Worm (Caenorhabditis elegans) whole organism, L2 larva: ENCODE data around the gene math-23.

Experiments used
- C34F6.9 ChIP-seq: fragments of 150-350 bp; optimal IDR thresholded peaks from 2 replicates; lab custom pipeline; 2014; ENCODE audit warnings: missing biosample characterization, missing genetic modification characterization
- F13H6.1 ChIP-seq: sonication (generic microtip); optimal IDR thresholded peaks from 2 replicates; lab custom pipeline; 2016; ENCODE audit warnings: missing genetic modification characterization, missing compliant biosample characterization
- R02D3.7 ChIP-seq: fragments of 150-350 bp; optimal IDR thresholded peaks from 2 replicates; lab custom pipeline; 2014; ENCODE audit warnings: missing biosample characterization, missing genetic modification characterization
- Y55F3AM.14 ChIP-seq: fragments of 200-800 bp; sonication (Bioruptor generic); optimal IDR thresholded peaks from 2 replicates; lab custom pipeline; 2018; ENCODE audit warnings: mild to moderate bottlenecking, missing genetic modification characterization, missing compliant biosample characterization
- ZK546.5 ChIP-seq: sonication (generic microtip); optimal IDR thresholded peaks from 2 replicates; lab custom pipeline; 2017; ENCODE audit warnings: missing biosample characterization, missing genetic modification characterization
- alr-1 ChIP-seq: fragments of 150-350 bp; optimal IDR thresholded peaks from 2 replicates; lab custom pipeline; 2014; ENCODE audit warnings: missing biosample characterization, missing genetic modification characterization
- aly-2 ChIP-seq: fragments of 150-350 bp; optimal IDR thresholded peaks from 2 replicates; lab custom pipeline; 2014; ENCODE audit warnings: missing biosample characterization, missing genetic modification characterization
- ama-1 ChIP-seq: fragments of 150-350 bp; optimal IDR thresholded peaks from 2 replicates; lab custom pipeline; 2018; ENCODE audit warnings: inconsistent platforms
- blmp-1 ChIP-seq: sonication (generic microtip); optimal IDR thresholded peaks from 2 replicates; lab custom pipeline; 2017; ENCODE audit warnings: missing genetic modification characterization, mild to moderate bottlenecking, missing compliant biosample characterization, antibody characterized with exemption, moderate library complexity; ENCODE audit not compliant: insufficient read depth
- ceh-16 ChIP-seq: fragments of 150-350 bp; optimal IDR thresholded peaks from 2 replicates; lab custom pipeline; 2014; ENCODE audit warnings: missing biosample characterization, missing genetic modification characterization
- ceh-82 ChIP-seq: fragments of 150-350 bp; optimal IDR thresholded peaks from 2 replicates; lab custom pipeline; 2014; ENCODE audit warnings: missing biosample characterization, missing genetic modification characterization
- dmd-4 ChIP-seq: sonication (generic microtip); optimal IDR thresholded peaks from 2 replicates; lab custom pipeline; 2017; ENCODE audit warnings: missing biosample characterization, missing genetic modification characterization
- egl-27 ChIP-seq: sonication (generic microtip); optimal IDR thresholded peaks from 3 replicates; lab custom pipeline; 2017; ENCODE audit warnings: missing biosample characterization, missing genetic modification reagents, missing genetic modification characterization
- elt-1 ChIP-seq: fragments of 150-350 bp; optimal IDR thresholded peaks from 2 replicates; lab custom pipeline; 2014; ENCODE audit warnings: missing biosample characterization, missing genetic modification characterization
- elt-3 ChIP-seq: sonication (generic microtip); optimal IDR thresholded peaks from 2 replicates; lab custom pipeline; 2017; ENCODE audit warnings: missing biosample characterization, missing genetic modification characterization
- gmeb-1 ChIP-seq: fragments of 150-350 bp; optimal IDR thresholded peaks from 2 replicates; lab custom pipeline; 2014; ENCODE audit warnings: missing biosample characterization, missing genetic modification characterization
- lin-11 ChIP-seq: fragments of 150-350 bp; sonication (generic microtip); optimal IDR thresholded peaks from 2 replicates; lab custom pipeline; 2014; ENCODE audit warnings: missing biosample characterization, missing genetic modification characterization, inconsistent platforms, mixed read lengths
- lin-39 ChIP-seq: fragments of 150-350 bp; optimal IDR thresholded peaks from 2 replicates; lab custom pipeline; 2014; ENCODE audit warnings: missing biosample characterization, missing genetic modification reagents, missing genetic modification characterization
- mbf-1 ChIP-seq: sonication (generic microtip); optimal IDR thresholded peaks from 2 replicates; lab custom pipeline; 2017; ENCODE audit warnings: missing biosample characterization, missing genetic modification characterization
- mdl-1 ChIP-seq, 2 experiments: fragments of 150-350 bp in 1 of 2; sonication (generic microtip) in 1 of 2; optimal IDR thresholded peaks; 2 replicates each; lab custom pipeline; 2017; ENCODE audit warnings: missing biosample characterization in 2 of 2, missing genetic modification characterization in 2 of 2
- nhr-10 ChIP-seq: sonication (generic microtip); optimal IDR thresholded peaks from 2 replicates; lab custom pipeline; 2017; ENCODE audit warnings: missing biosample characterization, missing genetic modification characterization
- nhr-11 ChIP-seq: fragments of 150-350 bp; optimal IDR thresholded peaks from 2 replicates; lab custom pipeline; 2014; ENCODE audit warnings: missing biosample characterization, missing genetic modification characterization
- nhr-12 ChIP-seq: fragments of 150-350 bp; optimal IDR thresholded peaks from 2 replicates; lab custom pipeline; 2014; ENCODE audit warnings: missing biosample characterization, missing genetic modification characterization
- nhr-129 ChIP-seq: fragments of 150-350 bp; optimal IDR thresholded peaks from 2 replicates; lab custom pipeline; 2014; ENCODE audit warnings: missing biosample characterization, missing genetic modification characterization
- nhr-21 ChIP-seq: fragments of 150-350 bp; optimal IDR thresholded peaks from 2 replicates; lab custom pipeline; 2014; ENCODE audit warnings: missing biosample characterization, missing genetic modification characterization
- nhr-23 ChIP-seq: fragments of 150-350 bp; optimal IDR thresholded peaks from 2 replicates; lab custom pipeline; 2014; ENCODE audit warnings: missing biosample characterization, missing genetic modification reagents, missing genetic modification characterization
- nhr-6 ChIP-seq: fragments of 150-350 bp; optimal IDR thresholded peaks from 2 replicates; lab custom pipeline; 2014; ENCODE audit warnings: missing biosample characterization, missing genetic modification characterization
- nhr-77 ChIP-seq: fragments of 150-350 bp; optimal IDR thresholded peaks from 2 replicates; lab custom pipeline; 2014; ENCODE audit warnings: missing biosample characterization, missing genetic modification characterization
- peb-1 ChIP-seq: fragments of 150-350 bp; optimal IDR thresholded peaks from 2 replicates; lab custom pipeline; 2014; ENCODE audit warnings: missing biosample characterization, missing genetic modification characterization
- sem-4 ChIP-seq: fragments of 150-350 bp; optimal IDR thresholded peaks from 2 replicates; lab custom pipeline; 2014; ENCODE audit warnings: missing biosample characterization, missing genetic modification reagents, missing genetic modification characterization
- sma-3 ChIP-seq: sonication (generic microtip); optimal IDR thresholded peaks from 2 replicates; lab custom pipeline; 2016; ENCODE audit warnings: missing genetic modification reagents, missing genetic modification characterization, missing compliant biosample characterization
- sma-9 ChIP-seq, 2 experiments: fragments of 150-350 bp in 1 of 2; sonication (generic microtip) in 1 of 2; optimal IDR thresholded peaks; 2 replicates each; lab custom pipeline; 2014 to 2016; ENCODE audit warnings: missing genetic modification characterization in 2 of 2, mild to moderate bottlenecking in 1 of 2, missing biosample characterization in 1 of 2, missing compliant biosample characterization in 1 of 2, missing genetic modification reagents in 1 of 2, moderate library complexity in 1 of 2
- snpc-4 ChIP-seq: fragments of 150-350 bp; optimal IDR thresholded peaks from 2 replicates; lab custom pipeline; 2014; ENCODE audit warnings: missing biosample characterization, missing genetic modification characterization
- unc-39 ChIP-seq: fragments of 150-350 bp; optimal IDR thresholded peaks from 2 replicates; lab custom pipeline; 2014; ENCODE audit warnings: missing biosample characterization, missing genetic modification characterization
- unc-55 ChIP-seq: fragments of 150-350 bp; sonication (generic microtip); optimal IDR thresholded peaks from 3 replicates; lab custom pipeline; 2014; ENCODE audit warnings: missing biosample characterization, missing genetic modification reagents, missing genetic modification characterization
- zag-1 ChIP-seq: fragments of 150-350 bp; optimal IDR thresholded peaks from 2 replicates; lab custom pipeline; 2014; ENCODE audit warnings: missing biosample characterization, missing genetic modification characterization
- ztf-1 ChIP-seq: fragments of 200-800 bp; sonication (Bioruptor generic); conservative IDR thresholded peaks from 2 replicates; pipeline ENCODE4 v1.3.6; 2022; ENCODE audit warnings: missing genetic modification characterization, missing compliant biosample characterization
- ztf-4 ChIP-seq: fragments of 150-350 bp; optimal IDR thresholded peaks from 2 replicates; lab custom pipeline; 2014; ENCODE audit warnings: missing biosample characterization, missing genetic modification characterization

math-23 gene

DNA sequence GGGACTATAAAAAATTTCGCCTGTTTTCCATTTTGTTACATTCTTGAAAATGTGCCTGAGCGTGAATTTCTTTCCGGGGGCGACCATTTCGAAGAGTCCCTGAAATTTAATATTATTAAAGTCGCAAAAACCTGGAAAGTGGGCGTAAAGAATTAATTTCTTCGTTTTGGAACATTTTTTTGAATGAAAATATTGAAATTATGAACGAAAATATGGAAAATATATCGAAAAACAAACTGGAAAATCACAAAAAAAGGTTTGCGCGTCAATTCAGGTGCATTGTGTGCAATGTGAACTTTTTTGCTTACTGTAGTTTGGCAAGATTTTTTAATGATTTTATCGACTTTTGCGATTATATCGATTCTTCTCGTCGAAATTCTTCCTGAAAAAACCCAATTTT is 18.9 kb downstream of the math-23 start, which contains the start of gene bath-7:
Gene bath-7, minus strand, starts transcription at position 101 of the 400 bp plus-strand sequence.
- no peak for TF ChIP-seq Y55F3AM.14 (GFP tag; lab: Kevin White, UChicago)
- no peak for TF ChIP-seq nhr-11
- TF ChIP-seq R02D3.7 (tag; lab: Kevin White, UChicago), result no peak
- no peak for TF ChIP-seq ZK546.5 (tag; lab: Kevin White, UChicago)
- TF ChIP-seq ztf-1 (GFP tag; lab: Robert Waterston, UW), result no peak
- TF ChIP-seq sma-3 (GFP tag; lab: Kevin White, UChicago), result no peak
- no peak for TF ChIP-seq unc-39
- no peak for TF ChIP-seq nhr-12 (tag; lab: Kevin White, UChicago)
- TF ChIP-seq C34F6.9 (tag; lab: Kevin White, UChicago), result no peak
- no peak for TF ChIP-seq ama-1 (lab: Kevin White, UChicago)
- TF ChIP-seq aly-2 (tag; lab: Kevin White, UChicago), result no peak
- no peak for TF ChIP-seq zag-1 (tag; lab: Kevin White, UChicago)
- no peak for TF ChIP-seq dmd-4 (tag; lab: Kevin White, UChicago)
- no peak for TF ChIP-seq snpc-4 (tag; lab: Kevin White, UChicago)
- TF ChIP-seq ceh-16 (tag; lab: Kevin White, UChicago), result no peak
- no peak for TF ChIP-seq peb-1
- no peak for TF ChIP-seq nhr-10 (tag; lab: Kevin White, UChicago)
- no peak for TF ChIP-seq elt-3 (tag; lab: Kevin White, UChicago)
- TF ChIP-seq alr-1 (tag; lab: Kevin White, UChicago), result no peak
- TF ChIP-seq sma-9 (GFP tag; optimal IDR thresholded peaks at IDR 0.05; lab: Kevin White, UChicago), result no peak
- TF ChIP-seq sma-9 (tag; optimal IDR thresholded peaks at IDR 0.05; lab: Kevin White, UChicago), result no peak
- TF ChIP-seq, all 48 proteins: peak for 0

DNA sequence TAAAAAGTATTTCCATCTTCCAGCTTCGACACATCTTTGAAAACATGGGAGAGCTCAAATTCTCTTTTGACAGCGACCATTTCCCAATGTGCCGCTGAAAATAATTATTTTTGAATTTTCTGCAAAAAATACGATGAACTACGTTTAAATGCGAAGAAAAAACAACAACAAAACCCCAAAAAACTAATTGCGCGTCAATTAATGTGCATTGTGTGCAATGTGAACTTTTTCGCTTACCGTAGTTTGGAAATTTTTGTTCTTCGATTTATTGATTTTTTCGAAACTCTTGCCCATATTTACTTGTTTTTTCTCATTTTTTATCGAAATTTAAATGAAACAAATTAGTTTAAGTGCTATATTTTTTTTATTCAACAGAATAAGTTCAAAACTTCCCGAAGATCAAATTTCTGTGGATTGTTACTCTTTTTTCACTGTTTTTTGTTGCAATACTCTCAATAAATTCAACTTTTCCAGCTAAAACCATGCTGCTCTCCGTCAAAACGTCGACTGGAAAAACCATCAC is 20.6 kb downstream of the math-23 start, which contains the start of the genes bath-2 and F52C6.4:
Gene bath-2, minus strand, starts transcription at position 101 of the 523 bp plus-strand sequence.
Gene F52C6.4, plus strand, starts transcription at position 473 of the 523 bp plus-strand sequence.
- TF ChIP-seq mbf-1 (tag; lab: Kevin White, UChicago), result no peak
- TF ChIP-seq Y55F3AM.14 (GFP tag; lab: Kevin White, UChicago), result no peak
- no peak for TF ChIP-seq lin-11
- TF ChIP-seq nhr-77 (tag; lab: Kevin White, UChicago), result no peak
- no peak for TF ChIP-seq gmeb-1 (tag; lab: Kevin White, UChicago)

DNA sequence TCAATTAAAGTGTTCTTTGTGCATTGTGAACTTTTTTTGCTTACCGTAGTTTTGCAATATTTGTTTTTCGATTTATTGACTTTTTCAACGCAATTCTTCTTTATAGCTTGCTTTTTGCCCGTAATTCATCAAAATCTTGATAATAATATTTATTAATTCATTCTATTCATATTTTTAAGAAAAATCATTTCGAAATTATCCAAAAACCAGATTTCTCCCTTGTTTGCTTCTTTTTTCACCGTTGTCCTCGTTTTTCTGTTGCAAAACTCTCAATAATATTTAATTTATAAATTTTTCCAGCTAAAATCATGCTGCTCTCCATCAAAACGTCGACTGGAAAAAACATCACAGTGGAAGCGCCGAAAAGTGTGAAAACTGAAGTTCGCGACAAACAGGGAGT is 22.4 kb downstream of the math-23 start, which contains the start of gene F52C6.3:
Gene F52C6.3, plus strand, starts transcription at position 301 of the 400 bp plus-strand sequence.
- TF ChIP-seq mdl-1 (tag; optimal IDR thresholded peaks at IDR 0.05; lab: Kevin White, UChicago) (no peak), sem-4 (tag; lab: Kevin White, UChicago) (no peak), sma-3 (GFP tag; lab: Kevin White, UChicago) (no peak), nhr-23 (tag; lab: Kevin White, UChicago) (no peak), mbf-1 (tag; lab: Kevin White, UChicago) (no peak), nhr-6 (tag; lab: Kevin White, UChicago) (no peak), aly-2 (tag; lab: Kevin White, UChicago) (no peak), ZK546.5 (tag; lab: Kevin White, UChicago) (no peak), egl-27 (tag; lab: Kevin White, UChicago) (no peak), ceh-82 (tag; lab: Kevin White, UChicago) (no peak), ama-1 (lab: Kevin White, UChicago) (no peak), Y55F3AM.14 (GFP tag; lab: Kevin White, UChicago) (no peak), ztf-4 (tag; lab: Kevin White, UChicago) (no peak), elt-1 (no peak), snpc-4 (tag; lab: Kevin White, UChicago) (no peak), R02D3.7 (tag; lab: Kevin White, UChicago) (no peak), unc-39 (no peak)

DNA sequence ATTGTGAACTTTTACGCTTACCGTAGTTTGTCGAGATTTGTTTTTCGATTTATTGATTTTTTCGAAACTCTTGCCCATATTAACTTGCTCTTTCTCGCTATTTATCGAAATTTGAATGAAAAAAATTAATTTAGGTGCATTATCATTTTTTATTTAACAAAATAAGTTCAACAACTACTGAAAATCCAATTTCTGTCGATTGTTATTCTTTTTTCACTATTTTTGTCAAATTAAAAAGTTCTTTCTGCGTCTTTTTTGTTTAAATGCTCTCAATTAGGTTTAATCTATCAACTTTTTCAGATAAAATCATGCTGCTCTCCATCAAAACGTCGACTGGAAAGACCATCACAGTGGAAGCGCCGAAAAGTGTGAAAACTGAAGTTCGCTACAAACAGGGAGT is 24.1 kb downstream of the math-23 start, which contains the start of gene F52C6.2:
Gene F52C6.2, plus strand, starts transcription at position 301 of the 400 bp plus-strand sequence.
- TF ChIP-seq blmp-1 (no peak), nhr-129 (tag; lab: Kevin White, UChicago) (no peak), peb-1 (no peak), nhr-10 (tag; lab: Kevin White, UChicago) (no peak), C34F6.9 (tag; lab: Kevin White, UChicago) (no peak), unc-55 (GFP tag; lab: Kevin White, UChicago) (no peak), ZK546.5 (tag; lab: Kevin White, UChicago) (no peak), nhr-21 (tag; lab: Kevin White, UChicago) (no peak), nhr-23 (tag; lab: Kevin White, UChicago) (no peak), F13H6.1 (no peak), lin-39 (no peak), ztf-1 (GFP tag; lab: Robert Waterston, UW) (no peak)
- TF ChIP-seq, all 48 proteins: peak for 0
